Worm (Caenorhabditis elegans): ENCODE data around the gene Y50D7A.8.

Y50D7A.8 gene

ce11 chrIII:352992-353391 is 10.0 kb upstream of the Y50D7A.8 start:
- TF ChIP-seq ceh-82 (tag; optimal IDR thresholded peaks at IDR 0.05) (no peak), nhr-237 (tag; optimal IDR thresholded peaks at IDR 0.05) (no peak)

- TF ChIP-seq unc-39 (tag; optimal IDR thresholded peaks at IDR 0.05): no peak
- TF ChIP-seq pqm-1 (tag; optimal IDR thresholded peaks at IDR 0.05): no peak
- TF ChIP-seq lsy-12 (tag; optimal IDR thresholded peaks at IDR 0.05): no peak
- TF ChIP-seq elt-1 (tag; optimal IDR thresholded peaks at IDR 0.05): no peak
- peak; percentile 85 for TF ChIP-seq nhr-25 (tag; optimal IDR thresholded peaks at IDR 0.05)
- TF ChIP-seq nhr-76 (tag; optimal IDR thresholded peaks at IDR 0.05): no peak
- TF ChIP-seq ztf-11 (tag; optimal IDR thresholded peaks at IDR 0.05): no peak
- TF ChIP-seq nhr-23 (tag; optimal IDR thresholded peaks at IDR 0.05): peak; percentile 50
- no peak for TF ChIP-seq pha-4 (tag; optimal IDR thresholded peaks at IDR 0.05)
- peak; percentile 28 for TF ChIP-seq nfya-1 (tag; optimal IDR thresholded peaks at IDR 0.05; ENCODE audit: insufficient read depth)
- no peak for TF ChIP-seq eor-1 (tag; optimal IDR thresholded peaks at IDR 0.05)
Measured at ce11 chrIII:351860-352456, 8.9 kb upstream of the Y50D7A.8 start.

ce11 chrIII:349511-350165 is 6.6 kb upstream of the Y50D7A.8 start:
- TF ChIP-seq ztf-4 (tag; optimal IDR thresholded peaks at IDR 0.05): peak; percentile 46
- no peak for TF ChIP-seq nhr-12 (tag; optimal IDR thresholded peaks at IDR 0.05)
- TF ChIP-seq zag-1 (tag; optimal IDR thresholded peaks at IDR 0.05): no peak
- no peak for TF ChIP-seq pqm-1 (tag; optimal IDR thresholded peaks at IDR 0.05)
- TF ChIP-seq ZK546.5 (tag; optimal IDR thresholded peaks at IDR 0.05): no peak
- TF ChIP-seq hmg-11 (tag; optimal IDR thresholded peaks at IDR 0.05): peak; percentile 99
- no peak for TF ChIP-seq fkh-2 (tag; optimal IDR thresholded peaks at IDR 0.05)
- no peak for TF ChIP-seq nhr-67 (tag; optimal IDR thresholded peaks at IDR 0.05)
- no peak for TF ChIP-seq nhr-11 (tag; optimal IDR thresholded peaks at IDR 0.05)
- no peak for TF ChIP-seq mml-1 (tag; optimal IDR thresholded peaks at IDR 0.05)
- TF ChIP-seq nhr-23 (tag; optimal IDR thresholded peaks at IDR 0.05): peak; percentile 75
- TF ChIP-seq egl-27 (tag; optimal IDR thresholded peaks at IDR 0.05): peak; percentile 47
- TF ChIP-seq skn-1 (tag; optimal IDR thresholded peaks at IDR 0.05): peak; percentile 9
- peak; percentile 28 for TF ChIP-seq ceh-82 (tag; optimal IDR thresholded peaks at IDR 0.05)
- TF ChIP-seq jun-1 (tag; optimal IDR thresholded peaks at IDR 0.05): peak; percentile 96
- TF ChIP-seq eor-1 (tag; optimal IDR thresholded peaks at IDR 0.05): peak in 1 of 2 experiments; percentile 15
- TF ChIP-seq nhr-28 (tag; optimal IDR thresholded peaks at IDR 0.05): no peak
- TF ChIP-seq snpc-4 (tag; optimal IDR thresholded peaks at IDR 0.05): peak; percentile 85
- no peak for TF ChIP-seq elt-3 (tag; optimal IDR thresholded peaks at IDR 0.05)
- TF ChIP-seq R02D3.7 (tag; optimal IDR thresholded peaks at IDR 0.05): peak; percentile 61
- TF ChIP-seq nhr-25 (tag; optimal IDR thresholded peaks at IDR 0.05): peak; percentile 84
- TF ChIP-seq ama-1 (optimal IDR thresholded peaks at IDR 0.05): peak; percentile 85
- peak; percentile 85 for TF ChIP-seq elt-2 (tag; optimal IDR thresholded peaks at IDR 0.05)
- no peak for TF ChIP-seq ztf-11 (tag; optimal IDR thresholded peaks at IDR 0.05)
- TF ChIP-seq pha-4 (tag; optimal IDR thresholded peaks at IDR 0.05): peak; percentile 83
- TF ChIP-seq unc-39 (tag; optimal IDR thresholded peaks at IDR 0.05): no peak
- peak; percentile 43 for TF ChIP-seq fkh-10 (GFP tag; optimal IDR thresholded peaks at IDR 0.05)
- TF ChIP-seq nfya-1 (tag; optimal IDR thresholded peaks at IDR 0.05; ENCODE audit: insufficient read depth): peak; percentile 90
- TF ChIP-seq aly-2 (tag; optimal IDR thresholded peaks at IDR 0.05): no peak
- peak; percentile 92 for TF ChIP-seq lin-39 (tag; optimal IDR thresholded peaks at IDR 0.05)
- TF ChIP-seq unc-62 (GFP tag; optimal IDR thresholded peaks at IDR 0.05): peak; percentile 74
- no peak for TF ChIP-seq daf-12 (tag; optimal IDR thresholded peaks at IDR 0.05)
- TF ChIP-seq sea-2 (GFP tag; optimal IDR thresholded peaks at IDR 0.05): no peak
- peak; percentile 86 for TF ChIP-seq tbx-2 (tag; optimal IDR thresholded peaks at IDR 0.05)
- peak; percentile 65 for TF ChIP-seq egl-5 (tag; optimal IDR thresholded peaks at IDR 0.05)
- TF ChIP-seq elt-1 (tag; optimal IDR thresholded peaks at IDR 0.05): peak; percentile 47
- peak; percentile 92 for TF ChIP-seq lsy-12 (tag; optimal IDR thresholded peaks at IDR 0.05)
- no peak for TF ChIP-seq ceh-9 (tag; optimal IDR thresholded peaks at IDR 0.05)
- no peak for TF ChIP-seq ceh-16 (tag; optimal IDR thresholded peaks at IDR 0.05)
- no peak for TF ChIP-seq nhr-237 (tag; optimal IDR thresholded peaks at IDR 0.05)
- peak; percentile 78 for TF ChIP-seq nhr-43 (tag; optimal IDR thresholded peaks at IDR 0.05; ENCODE audit: poor library complexity, severe bottlenecking)
- peak; percentile 55 for TF ChIP-seq mdl-1 (tag; optimal IDR thresholded peaks at IDR 0.05)
- peak; percentile 43 for TF ChIP-seq fos-1 (tag; optimal IDR thresholded peaks at IDR 0.05)
- TF ChIP-seq nhr-77 (tag; optimal IDR thresholded peaks at IDR 0.05): no peak
- peak; percentile 72 for TF ChIP-seq lin-15B (tag; optimal IDR thresholded peaks at IDR 0.05)
- peak; percentile 96 for TF ChIP-seq ceh-28 (tag; optimal IDR thresholded peaks at IDR 0.05)

Data from whole organism, L3 larva.